Worm (Caenorhabditis elegans) whole organism, L2 larva: ENCODE measurements around the gene elp-1.

Source experiments
- C34F6.9 ChIP-seq: fragments of 150-350 bp; optimal IDR thresholded peaks from 2 replicates; lab custom pipeline; 2014; ENCODE audit warnings: missing biosample characterization, missing genetic modification characterization
- F13H6.1 ChIP-seq: sonication (generic microtip); optimal IDR thresholded peaks from 2 replicates; lab custom pipeline; 2016; ENCODE audit warnings: missing genetic modification characterization, missing compliant biosample characterization
- ZK546.5 ChIP-seq: sonication (generic microtip); optimal IDR thresholded peaks from 2 replicates; lab custom pipeline; 2017; ENCODE audit warnings: missing biosample characterization, missing genetic modification characterization
- alr-1 ChIP-seq: fragments of 150-350 bp; optimal IDR thresholded peaks from 2 replicates; lab custom pipeline; 2014; ENCODE audit warnings: missing biosample characterization, missing genetic modification characterization
- aly-2 ChIP-seq: fragments of 150-350 bp; optimal IDR thresholded peaks from 2 replicates; lab custom pipeline; 2014; ENCODE audit warnings: missing biosample characterization, missing genetic modification characterization
- ama-1 ChIP-seq: fragments of 150-350 bp; optimal IDR thresholded peaks from 2 replicates; lab custom pipeline; 2018; ENCODE audit warnings: inconsistent platforms
- blmp-1 ChIP-seq: sonication (generic microtip); optimal IDR thresholded peaks from 2 replicates; lab custom pipeline; 2017; ENCODE audit warnings: missing genetic modification characterization, mild to moderate bottlenecking, missing compliant biosample characterization, antibody characterized with exemption, moderate library complexity; ENCODE audit not compliant: insufficient read depth
- ceh-16 ChIP-seq: fragments of 150-350 bp; optimal IDR thresholded peaks from 2 replicates; lab custom pipeline; 2014; ENCODE audit warnings: missing biosample characterization, missing genetic modification characterization
- ceh-82 ChIP-seq: fragments of 150-350 bp; optimal IDR thresholded peaks from 2 replicates; lab custom pipeline; 2014; ENCODE audit warnings: missing biosample characterization, missing genetic modification characterization
- crh-2 ChIP-seq: sonication (generic microtip); optimal IDR thresholded peaks from 2 replicates; lab custom pipeline; 2017; ENCODE audit warnings: missing biosample characterization, missing genetic modification characterization
- dmd-4 ChIP-seq: sonication (generic microtip); optimal IDR thresholded peaks from 2 replicates; lab custom pipeline; 2017; ENCODE audit warnings: missing biosample characterization, missing genetic modification characterization
- egl-27 ChIP-seq: sonication (generic microtip); optimal IDR thresholded peaks from 3 replicates; lab custom pipeline; 2017; ENCODE audit warnings: missing biosample characterization, missing genetic modification reagents, missing genetic modification characterization
- elt-3 ChIP-seq: sonication (generic microtip); optimal IDR thresholded peaks from 2 replicates; lab custom pipeline; 2017; ENCODE audit warnings: missing biosample characterization, missing genetic modification characterization
- fos-1 ChIP-seq: fragments of 150-350 bp; optimal IDR thresholded peaks from 2 replicates; lab custom pipeline; 2014; ENCODE audit warnings: missing biosample characterization, missing genetic modification characterization
- gmeb-1 ChIP-seq: fragments of 150-350 bp; optimal IDR thresholded peaks from 2 replicates; lab custom pipeline; 2014; ENCODE audit warnings: missing biosample characterization, missing genetic modification characterization
- lin-13 ChIP-seq: fragments of 150-350 bp; optimal IDR thresholded peaks from 2 replicates; lab custom pipeline; 2014; ENCODE audit warnings: missing biosample characterization, missing genetic modification reagents, missing genetic modification characterization
- lsy-2 ChIP-seq, 2 experiments: fragments of 150-350 bp in 1 of 2; sonication (generic microtip) in 1 of 2; optimal IDR thresholded peaks; 2 replicates each; lab custom pipeline; 2014 to 2017; ENCODE audit warnings: missing biosample characterization in 2 of 2, missing genetic modification characterization in 2 of 2
- mbf-1 ChIP-seq: sonication (generic microtip); optimal IDR thresholded peaks from 2 replicates; lab custom pipeline; 2017; ENCODE audit warnings: missing biosample characterization, missing genetic modification characterization
- mdl-1 ChIP-seq, 2 experiments: fragments of 150-350 bp in 1 of 2; sonication (generic microtip) in 1 of 2; optimal IDR thresholded peaks; 2 replicates each; lab custom pipeline; 2017; ENCODE audit warnings: missing biosample characterization in 2 of 2, missing genetic modification characterization in 2 of 2
- nhr-10 ChIP-seq: sonication (generic microtip); optimal IDR thresholded peaks from 2 replicates; lab custom pipeline; 2017; ENCODE audit warnings: missing biosample characterization, missing genetic modification characterization
- nhr-11 ChIP-seq: fragments of 150-350 bp; optimal IDR thresholded peaks from 2 replicates; lab custom pipeline; 2014; ENCODE audit warnings: missing biosample characterization, missing genetic modification characterization
- nhr-12 ChIP-seq: fragments of 150-350 bp; optimal IDR thresholded peaks from 2 replicates; lab custom pipeline; 2014; ENCODE audit warnings: missing biosample characterization, missing genetic modification characterization
- nhr-129 ChIP-seq: fragments of 150-350 bp; optimal IDR thresholded peaks from 2 replicates; lab custom pipeline; 2014; ENCODE audit warnings: missing biosample characterization, missing genetic modification characterization
- nhr-237 ChIP-seq: fragments of 150-350 bp; optimal IDR thresholded peaks from 2 replicates; lab custom pipeline; 2014; ENCODE audit warnings: missing biosample characterization, missing genetic modification characterization
- nhr-6 ChIP-seq: fragments of 150-350 bp; optimal IDR thresholded peaks from 2 replicates; lab custom pipeline; 2014; ENCODE audit warnings: missing biosample characterization, missing genetic modification characterization
- nhr-77 ChIP-seq: fragments of 150-350 bp; optimal IDR thresholded peaks from 2 replicates; lab custom pipeline; 2014; ENCODE audit warnings: missing biosample characterization, missing genetic modification characterization
- peb-1 ChIP-seq: fragments of 150-350 bp; optimal IDR thresholded peaks from 2 replicates; lab custom pipeline; 2014; ENCODE audit warnings: missing biosample characterization, missing genetic modification characterization
- sem-4 ChIP-seq: fragments of 150-350 bp; optimal IDR thresholded peaks from 2 replicates; lab custom pipeline; 2014; ENCODE audit warnings: missing biosample characterization, missing genetic modification reagents, missing genetic modification characterization
- skn-1 ChIP-seq: sonication (generic microtip); optimal IDR thresholded peaks from 2 replicates; lab custom pipeline; 2017; ENCODE audit warnings: missing biosample characterization, missing genetic modification characterization
- sma-9 ChIP-seq, 2 experiments: fragments of 150-350 bp in 1 of 2; sonication (generic microtip) in 1 of 2; optimal IDR thresholded peaks; 2 replicates each; lab custom pipeline; 2014 to 2016; ENCODE audit warnings: missing genetic modification characterization in 2 of 2, mild to moderate bottlenecking in 1 of 2, missing biosample characterization in 1 of 2, missing compliant biosample characterization in 1 of 2, missing genetic modification reagents in 1 of 2, moderate library complexity in 1 of 2
- unc-55 ChIP-seq: fragments of 150-350 bp; sonication (generic microtip); optimal IDR thresholded peaks from 3 replicates; lab custom pipeline; 2014; ENCODE audit warnings: missing biosample characterization, missing genetic modification reagents, missing genetic modification characterization
- ztf-1 ChIP-seq: fragments of 200-800 bp; sonication (Bioruptor generic); conservative IDR thresholded peaks from 2 replicates; pipeline ENCODE4 v1.3.6; 2022; ENCODE audit warnings: missing genetic modification characterization, missing compliant biosample characterization
- ztf-11 ChIP-seq: sonication (generic microtip); optimal IDR thresholded peaks from 2 replicates; lab custom pipeline; 2017; ENCODE audit warnings: missing biosample characterization, missing genetic modification characterization
- ztf-4 ChIP-seq: fragments of 150-350 bp; optimal IDR thresholded peaks from 2 replicates; lab custom pipeline; 2014; ENCODE audit warnings: missing biosample characterization, missing genetic modification characterization

elp-1 gene

ce11 chrV:20752609-20753102 is 17.3 kb downstream of the elp-1 start, which contains the start of gene pha-4:
TSS of gene pha-4 (plus strand) at chrV:20753052.
- TF ChIP-seq fos-1 (tag; lab: Kevin White, UChicago): peak; percentile 97
- peak; percentile 14 for TF ChIP-seq gmeb-1 (tag; lab: Kevin White, UChicago)
- peak; percentile 2 for TF ChIP-seq F13H6.1 (tag; lab: Kevin White, UChicago)
- TF ChIP-seq ama-1 (lab: Kevin White, UChicago): no peak
- peak; percentile 22 for TF ChIP-seq nhr-129 (tag; lab: Kevin White, UChicago)
- TF ChIP-seq sma-9 (GFP tag; optimal IDR thresholded peaks at IDR 0.05; lab: Kevin White, UChicago): peak; percentile 26
- no peak for TF ChIP-seq sma-9 (tag; optimal IDR thresholded peaks at IDR 0.05; lab: Kevin White, UChicago)
- no peak for TF ChIP-seq ZK546.5
- TF ChIP-seq crh-2 (tag; lab: Kevin White, UChicago): peak; percentile 44

- TF ChIP-seq nhr-129 (tag; lab: Kevin White, UChicago) (peak; percentile 49), nhr-12 (no peak), F13H6.1 (tag; lab: Kevin White, UChicago) (peak; percentile 52), nhr-237 (tag; lab: Kevin White, UChicago) (no peak), sma-9 (GFP tag; optimal IDR thresholded peaks at IDR 0.05; lab: Kevin White, UChicago) (peak; percentile 15), sma-9 (tag; optimal IDR thresholded peaks at IDR 0.05; lab: Kevin White, UChicago) (no peak), nhr-77 (tag; lab: Kevin White, UChicago) (no peak), peb-1 (tag; lab: Kevin White, UChicago) (no peak), lsy-2 (tag; optimal IDR thresholded peaks at IDR 0.05; lab: Kevin White, UChicago) (peak in 1 of 2 experiments; percentile 0)
Measured at ce11 chrV:20749098-20749497, 20.9 kb downstream of the elp-1 start.

ce11 chrV:20747964-20748363 is 22.0 kb downstream of the elp-1 start:
- TF ChIP-seq skn-1 (tag; lab: Kevin White, UChicago): no peak
- TF ChIP-seq fos-1 (tag; lab: Kevin White, UChicago): no peak
- no peak for TF ChIP-seq nhr-6 (tag; lab: Kevin White, UChicago)
- TF ChIP-seq ztf-11 (tag; lab: Kevin White, UChicago): no peak
- TF ChIP-seq ztf-4 (tag; lab: Kevin White, UChicago): no peak
- TF ChIP-seq C34F6.9 (tag; lab: Kevin White, UChicago): no peak
- TF ChIP-seq gmeb-1 (tag; lab: Kevin White, UChicago): no peak
- TF ChIP-seq nhr-77 (tag; lab: Kevin White, UChicago): no peak

- TF ChIP-seq sma-9 (GFP tag; optimal IDR thresholded peaks at IDR 0.05; lab: Kevin White, UChicago): no peak
- no peak for TF ChIP-seq sma-9 (tag; optimal IDR thresholded peaks at IDR 0.05; lab: Kevin White, UChicago)
- TF ChIP-seq F13H6.1 (tag; lab: Kevin White, UChicago): peak; percentile 41
- no peak for TF ChIP-seq aly-2 (tag; lab: Kevin White, UChicago)
Measured at ce11 chrV:20746805-20747204, 23.2 kb downstream of the elp-1 start.

- TF ChIP-seq F13H6.1 (tag; lab: Kevin White, UChicago) (peak; percentile 26), dmd-4 (no peak), unc-55 (GFP tag; lab: Kevin White, UChicago) (no peak), blmp-1 (tag; lab: Kevin White, UChicago) (no peak), ceh-16 (no peak), lsy-2 (tag; optimal IDR thresholded peaks at IDR 0.05; lab: Kevin White, UChicago) (no peak), alr-1 (tag; lab: Kevin White, UChicago) (no peak)
Measured at ce11 chrV:20745278-20745677, 24.7 kb downstream of the elp-1 start.

- TF ChIP-seq lin-13 (GFP tag; lab: Kevin White, UChicago): peak; percentile 30
- TF ChIP-seq lsy-2 (tag; optimal IDR thresholded peaks at IDR 0.05; lab: Kevin White, UChicago): peak in 1 of 2 experiments; percentile 47
- peak; percentile 10 for TF ChIP-seq nhr-129 (tag; lab: Kevin White, UChicago)
- no peak for TF ChIP-seq sem-4
- no peak for TF ChIP-seq ztf-4 (tag; lab: Kevin White, UChicago)
- peak; percentile 46 for TF ChIP-seq C34F6.9 (tag; lab: Kevin White, UChicago)
- peak; percentile 54 for TF ChIP-seq unc-55 (GFP tag; lab: Kevin White, UChicago)
Measured at ce11 chrV:20744290-20744837, 25.6 kb downstream of the elp-1 start, which contains the start of gene dnj-25. TSS of gene dnj-25 (minus strand) at chrV:20744346.

ce11 chrV:20739387-20739786 is 30.6 kb downstream of the elp-1 start:
- TF ChIP-seq egl-27 (tag; lab: Kevin White, UChicago): no peak
- no peak for TF ChIP-seq aly-2 (tag; lab: Kevin White, UChicago)
- no peak for TF ChIP-seq nhr-11 (tag; lab: Kevin White, UChicago)
- no peak for TF ChIP-seq mdl-1 (tag; optimal IDR thresholded peaks at IDR 0.05; lab: Kevin White, UChicago)
- TF ChIP-seq F13H6.1 (tag; lab: Kevin White, UChicago): peak; percentile 25
- no peak for TF ChIP-seq nhr-77 (tag; lab: Kevin White, UChicago)
- no peak for TF ChIP-seq nhr-6 (tag; lab: Kevin White, UChicago)
- TF ChIP-seq unc-55 (GFP tag; lab: Kevin White, UChicago): no peak
- no peak for TF ChIP-seq elt-3 (tag; lab: Kevin White, UChicago)
- no peak for TF ChIP-seq mbf-1 (tag; lab: Kevin White, UChicago)
- TF ChIP-seq dmd-4: no peak
- TF ChIP-seq C34F6.9 (tag; lab: Kevin White, UChicago): peak; percentile 13
- TF ChIP-seq nhr-129 (tag; lab: Kevin White, UChicago): no peak
- TF ChIP-seq ama-1 (lab: Kevin White, UChicago): no peak
- TF ChIP-seq ztf-1 (GFP tag; lab: Robert Waterston, UW): no peak
- no peak for TF ChIP-seq ceh-82
- no peak for TF ChIP-seq nhr-10 (tag; lab: Kevin White, UChicago)
